Fruit fly (Drosophila melanogaster): ENCODE measurements around the gene sofe.

The sofe gene

dm6 chrX:10806718-10807412 is 50.3 kb downstream of the sofe start:
- TF ChIP-seq sens (GFP tag) (peak; percentile 51), CG4360 (GFP tag; IDR thresholded peaks at IDR 0.05) (0 out of 2 replicates have a peak, but pooled peaks have one; percentile 53), onecut (GFP tag; IDR thresholded peaks at IDR 0.05) (no peak), Atf6 (GFP tag; IDR thresholded peaks at IDR 0.05) (peak; percentile 29; the same call in 1 of the 2 replicates), jing (GFP tag; optimal IDR thresholded peaks at IDR 0.05) (no peak), lbe (GFP tag; optimal IDR thresholded peaks at IDR 0.05) (peak; percentile 0), Hr51 (GFP tag; optimal IDR thresholded peaks at IDR 0.05) (peak in 1 of 2 experiments; percentile 11), CG13424 (tag; optimal IDR thresholded peaks at IDR 0.05) (peak; percentile 16), row (GFP tag; IDR thresholded peaks at IDR 0.05) (peak; percentile 42; the same call in 1 of the 3 replicates), CG31441 (GFP tag; IDR thresholded peaks at IDR 0.05) (no peak), Trl (optimal IDR thresholded peaks at IDR 0.05) (peak; percentile 38 to 60), Trl (GFP tag; optimal IDR thresholded peaks at IDR 0.05) (no peak), Elba2 (GFP tag; optimal IDR thresholded peaks at IDR 0.05) (peak; percentile 71), stc (GFP tag; IDR thresholded peaks at IDR 0.05) (peak; percentile 9; the same call in 1 of the 2 replicates), bsh (GFP tag; optimal IDR thresholded peaks at IDR 0.05) (no peak), CG13296 (GFP tag; optimal IDR thresholded peaks at IDR 0.05) (no peak), E2f2 (GFP tag; IDR thresholded peaks at IDR 0.05) (0 out of 2 replicates have a peak, but pooled peaks have one; percentile 15), CG2678 (tag; optimal IDR thresholded peaks at IDR 0.05) (peak; percentile 3), CG13287 (GFP tag; IDR thresholded peaks at IDR 0.05; ENCODE audit: partially characterized antibody) (0 out of 2 replicates have a peak, but pooled peaks have one; percentile 10), CG8290 (GFP tag; optimal IDR thresholded peaks at IDR 0.05) (no peak), CG8290 (tag; optimal IDR thresholded peaks at IDR 0.05) (peak in 1 of 2 experiments; percentile 26), CG11504 (tag; optimal IDR thresholded peaks at IDR 0.05) (peak; percentile 8), CG11456 (GFP tag; IDR thresholded peaks at IDR 0.05) (no peak), pzg (GFP tag; optimal IDR thresholded peaks at IDR 0.05) (peak; percentile 19), Dad (GFP tag; optimal IDR thresholded peaks at IDR 0.05) (no peak), gro (GFP tag; optimal IDR thresholded peaks at IDR 0.05) (no peak), CG3065 (GFP tag; optimal IDR thresholded peaks at IDR 0.05) (no peak), Med (GFP tag) (peak; percentile 73), shn (GFP tag; optimal IDR thresholded peaks at IDR 0.05) (no peak), Gug (GFP tag; IDR thresholded peaks at IDR 0.05) (no peak), CoRest (tag; optimal IDR thresholded peaks at IDR 0.05) (peak; percentile 10), gem (tag; optimal IDR thresholded peaks at IDR 0.05) (peak; percentile 8), Sox100B (GFP tag; optimal IDR thresholded peaks at IDR 0.05) (no peak), CG11085 (GFP tag; IDR thresholded peaks at IDR 0.05) (no peak), Blimp-1 (GFP tag; optimal IDR thresholded peaks at IDR 0.05) (no peak), lab (GFP tag; optimal IDR thresholded peaks at IDR 0.05) (peak; percentile 6), CG9437 (GFP tag; optimal IDR thresholded peaks at IDR 0.05) (peak; percentile 98), dmrt99B (tag; optimal IDR thresholded peaks at IDR 0.05) (no peak), MBD-R2 (GFP tag; IDR thresholded peaks at IDR 0.05) (peak; percentile 10; the same call in 1 of the 2 replicates), CG2712 (tag; optimal IDR thresholded peaks at IDR 0.05) (peak; percentile 13), CG7987 (GFP tag; optimal IDR thresholded peaks at IDR 0.05) (peak; percentile 6), CG12769 (tag; optimal IDR thresholded peaks at IDR 0.05) (peak; percentile 84), sd (tag; optimal IDR thresholded peaks at IDR 0.05) (peak; percentile 40), Scr (GFP tag; IDR thresholded peaks at IDR 0.05; ENCODE audit: partially characterized antibody) (0 out of 2 replicates have a peak, but pooled peaks have one; percentile 10), Deaf1 (tag; optimal IDR thresholded peaks at IDR 0.05) (peak; percentile 97), CG3163 (GFP tag; optimal IDR thresholded peaks at IDR 0.05) (peak; percentile 25), gsb-n (tag; optimal IDR thresholded peaks at IDR 0.05) (no peak), tup (GFP tag; optimal IDR thresholded peaks at IDR 0.05) (no peak), CG2120 (GFP tag; optimal IDR thresholded peaks at IDR 0.05) (peak; percentile 17)
